Worm (Caenorhabditis elegans) whole organism, late embryonic: Measurements from ENCODE around the gene T16G12.8.

ENCODE experiments used
- elt-4 ChIP-seq: sonication (generic microtip); optimal IDR thresholded peaks from 2 replicates; lab custom pipeline; 2016; ENCODE audit warnings: missing genetic modification characterization, missing compliant biosample characterization
- fkh-10 ChIP-seq: fragments of 150-350 bp; optimal IDR thresholded peaks from 2 replicates; lab custom pipeline; 2014; ENCODE audit warnings: missing biosample characterization, missing genetic modification reagents, missing genetic modification characterization
- hlh-30 ChIP-seq: sonication (generic microtip); optimal IDR thresholded peaks from 2 replicates; lab custom pipeline; 2017; ENCODE audit warnings: antibody characterized with exemption, missing genetic modification characterization, missing compliant biosample characterization; ENCODE audit not compliant: insufficient read depth
- pag-3 ChIP-seq: sonication (generic microtip); optimal IDR thresholded peaks from 2 replicates; lab custom pipeline; 2016; ENCODE audit warnings: missing compliant biosample characterization, missing genetic modification characterization, borderline replicate concordance
- pqm-1 ChIP-seq: sonication (generic microtip); optimal IDR thresholded peaks from 2 replicates; lab custom pipeline; 2016; ENCODE audit warnings: missing genetic modification characterization, missing compliant biosample characterization
- ref-2 ChIP-seq: sonication (generic microtip); optimal IDR thresholded peaks from 2 replicates; lab custom pipeline; 2016; ENCODE audit warnings: missing genetic modification characterization, missing compliant biosample characterization
- sdc-2 ChIP-seq: sonication (generic microtip); optimal IDR thresholded peaks from 2 replicates; lab custom pipeline; 2016; ENCODE audit warnings: missing genotype, missing genetic modification characterization, missing compliant biosample characterization
- sox-2 ChIP-seq: fragments of 200-800 bp; sonication (Bioruptor generic); IDR thresholded peaks from 2 replicates; pipeline ENCODE4 v1.3.6; 2022; ENCODE audit warnings: missing genetic modification reagents, missing genetic modification characterization, missing compliant biosample characterization
- syd-9 ChIP-seq: sonication (generic microtip); optimal IDR thresholded peaks from 2 replicates; lab custom pipeline; 2016; ENCODE audit warnings: mild to moderate bottlenecking, missing genetic modification characterization, moderate library complexity, missing compliant biosample characterization
- unc-55 ChIP-seq: sonication (generic microtip); optimal IDR thresholded peaks from 2 replicates; lab custom pipeline; 2017; ENCODE audit warnings: missing biosample characterization, missing genetic modification reagents, missing genetic modification characterization

DNA sequence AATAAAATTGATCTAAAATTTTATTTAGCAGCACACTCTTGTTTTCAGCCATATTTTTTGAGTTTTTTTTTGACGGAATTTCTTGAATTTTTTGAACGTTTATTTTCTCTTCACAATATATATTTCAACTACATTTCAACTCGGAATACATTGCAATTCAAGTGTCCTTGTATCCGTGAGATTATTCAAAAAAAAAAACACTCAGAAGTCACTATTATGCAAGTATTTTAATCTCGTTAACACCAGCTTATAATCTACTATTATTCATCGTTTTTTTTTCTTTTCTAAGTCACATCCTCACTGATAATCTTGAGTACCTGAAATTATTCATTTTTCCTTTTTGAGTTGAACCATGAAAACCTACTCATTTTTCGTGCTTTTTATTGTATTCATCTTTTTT is 35.6 kb upstream of the T16G12.8 start, which contains the start of gene ins-21:
- no peak for TF ChIP-seq fkh-10 (GFP tag; lab: Kevin White, UChicago)
- TF ChIP-seq pqm-1 (tag; lab: Kevin White, UChicago): no peak
- TF ChIP-seq sox-2: no peak
- TF ChIP-seq syd-9 (tag; lab: Kevin White, UChicago): no peak
- no peak for TF ChIP-seq pag-3 (tag; lab: Kevin White, UChicago)
- no peak for TF ChIP-seq hlh-30
- TF ChIP-seq unc-55 (GFP tag; lab: Kevin White, UChicago): no peak
- TF ChIP-seq elt-4 (tag; lab: Kevin White, UChicago): no peak
- no peak for TF ChIP-seq sdc-2 (tag; lab: Kevin White, UChicago)
- no peak for TF ChIP-seq ref-2 (tag; lab: Kevin White, UChicago)
